Worm (Caenorhabditis elegans) whole organism, late embryonic: ENCODE data around the gene nhr-252.

ENCODE experiments used
- ama-1 ChIP-seq: fragments of 150-350 bp; optimal IDR thresholded peaks from 2 replicates; lab custom pipeline; 2014
- ceh-2 ChIP-seq: sonication (generic microtip); optimal IDR thresholded peaks from 2 replicates; lab custom pipeline; 2016; ENCODE audit warnings: missing genotype, missing genetic modification characterization, missing compliant biosample characterization
- ceh-48 ChIP-seq: sonication (generic microtip); optimal IDR thresholded peaks from 2 replicates; lab custom pipeline; 2016; ENCODE audit warnings: missing genetic modification characterization, inconsistent platforms, missing compliant biosample characterization
- dve-1 ChIP-seq: sonication (generic microtip); optimal IDR thresholded peaks from 2 replicates; lab custom pipeline; 2017; ENCODE audit warnings: antibody characterized with exemption, mild to moderate bottlenecking, missing genetic modification characterization, missing compliant biosample characterization
- elt-2 ChIP-seq: sonication (generic microtip); optimal IDR thresholded peaks from 2 replicates; lab custom pipeline; 2016; ENCODE audit warnings: missing genetic modification reagents, missing genetic modification characterization, missing compliant biosample characterization
- gmeb-2 ChIP-seq: sonication (generic microtip); optimal IDR thresholded peaks from 2 replicates; lab custom pipeline; 2016; ENCODE audit warnings: missing genetic modification characterization, inconsistent platforms, missing compliant biosample characterization
- hlh-30 ChIP-seq: sonication (generic microtip); optimal IDR thresholded peaks from 2 replicates; lab custom pipeline; 2017; ENCODE audit warnings: antibody characterized with exemption, missing genetic modification characterization, missing compliant biosample characterization; ENCODE audit not compliant: insufficient read depth
- madf-2 ChIP-seq: sonication (generic microtip); optimal IDR thresholded peaks from 2 replicates; lab custom pipeline; 2017; ENCODE audit warnings: missing genetic modification characterization, missing compliant biosample characterization
- nhr-11 ChIP-seq: fragments of 150-350 bp; optimal IDR thresholded peaks from 2 replicates; lab custom pipeline; 2014; ENCODE audit warnings: missing biosample characterization, missing genetic modification characterization
- pros-1 ChIP-seq: fragments of 150-350 bp; optimal IDR thresholded peaks from 2 replicates; lab custom pipeline; 2014; ENCODE audit warnings: missing biosample characterization, missing genetic modification reagents, missing genetic modification characterization
- rnt-1 ChIP-seq: sonication (generic microtip); optimal IDR thresholded peaks from 2 replicates; lab custom pipeline; 2016; ENCODE audit warnings: missing genetic modification characterization, missing compliant biosample characterization
- syd-9 ChIP-seq: sonication (generic microtip); optimal IDR thresholded peaks from 2 replicates; lab custom pipeline; 2016; ENCODE audit warnings: mild to moderate bottlenecking, missing genetic modification characterization, moderate library complexity, missing compliant biosample characterization
- unc-42 ChIP-seq: sonication (generic microtip); optimal IDR thresholded peaks from 2 replicates; lab custom pipeline; 2016; ENCODE audit warnings: missing genotype, missing genetic modification characterization, missing compliant biosample characterization
- unc-55 ChIP-seq: sonication (generic microtip); optimal IDR thresholded peaks from 2 replicates; lab custom pipeline; 2017; ENCODE audit warnings: missing biosample characterization, missing genetic modification reagents, missing genetic modification characterization

- TF ChIP-seq unc-42, result no peak
- no peak for TF ChIP-seq ceh-48 (tag; lab: Kevin White, UChicago)
- TF ChIP-seq dve-1 (tag; lab: Kevin White, UChicago), result no peak
- no peak for TF ChIP-seq nhr-11 (tag; lab: Kevin White, UChicago)
- no peak for TF ChIP-seq pros-1
- TF ChIP-seq unc-55 (GFP tag; lab: Kevin White, UChicago), result no peak
- no peak for TF ChIP-seq hlh-30
- no peak for TF ChIP-seq rnt-1 (tag; lab: Kevin White, UChicago)
- no peak for TF ChIP-seq ama-1
- TF ChIP-seq elt-2 (tag; lab: Kevin White, UChicago), result no peak
- TF ChIP-seq madf-2 (tag; lab: Kevin White, UChicago), result no peak
- TF ChIP-seq ceh-2 (tag; lab: Kevin White, UChicago), result no peak
- no peak for TF ChIP-seq syd-9 (tag; lab: Kevin White, UChicago)
- TF ChIP-seq gmeb-2, result no peak
Observed at ce11 chrV:446574-446973, 42.2 kb downstream of the nhr-252 start, which contains the start of gene srh-34.
